Worm (Caenorhabditis elegans) whole organism, late embryonic: ENCODE data around the gene cpx-2.

ENCODE experiments used
- F13H6.1 ChIP-seq: sonication (generic microtip); optimal IDR thresholded peaks from 2 replicates; lab custom pipeline; 2016; ENCODE audit warnings: missing genetic modification characterization, missing compliant biosample characterization
- K02D7.2 ChIP-seq: sonication (generic microtip); optimal IDR thresholded peaks from 2 replicates; lab custom pipeline; 2017; ENCODE audit warnings: mild to moderate bottlenecking, missing genetic modification characterization, missing compliant biosample characterization
- T23F11.4 ChIP-seq: fragments of 200-800 bp; sonication (Bioruptor generic); optimal IDR thresholded peaks from 2 replicates; lab custom pipeline; 2018; ENCODE audit warnings: mild to moderate bottlenecking, missing genetic modification characterization, missing compliant biosample characterization
- ama-1 ChIP-seq: fragments of 150-350 bp; optimal IDR thresholded peaks from 2 replicates; lab custom pipeline; 2014
- ceh-14 ChIP-seq: sonication (generic microtip); optimal IDR thresholded peaks from 2 replicates; lab custom pipeline; 2016; ENCODE audit warnings: missing genotype, missing genetic modification characterization, missing compliant biosample characterization
- ceh-18 ChIP-seq: sonication (generic microtip); optimal IDR thresholded peaks from 2 replicates; lab custom pipeline; 2016; ENCODE audit warnings: missing genetic modification characterization, missing compliant biosample characterization
- ceh-19 ChIP-seq: fragments of 200-800 bp; sonication (Bioruptor generic); optimal IDR thresholded peaks from 2 replicates; lab custom pipeline; 2018; ENCODE audit warnings: mild to moderate bottlenecking, missing genetic modification characterization, missing compliant biosample characterization
- ceh-2 ChIP-seq: sonication (generic microtip); optimal IDR thresholded peaks from 2 replicates; lab custom pipeline; 2016; ENCODE audit warnings: missing genotype, missing genetic modification characterization, missing compliant biosample characterization
- ceh-22 ChIP-seq: sonication (generic microtip); optimal IDR thresholded peaks from 2 replicates; lab custom pipeline; 2017; ENCODE audit warnings: missing biosample characterization, missing genetic modification characterization
- ceh-24 ChIP-seq: sonication (generic microtip); optimal IDR thresholded peaks from 2 replicates; lab custom pipeline; 2016; ENCODE audit warnings: mild to moderate bottlenecking, missing genetic modification characterization, missing compliant biosample characterization
- ceh-31 ChIP-seq: sonication (generic microtip); optimal IDR thresholded peaks from 2 replicates; lab custom pipeline; 2016; ENCODE audit warnings: missing genetic modification characterization, missing compliant biosample characterization
- ceh-6 ChIP-seq: fragments of 200-800 bp; sonication (Bioruptor generic); optimal IDR thresholded peaks from 2 replicates; lab custom pipeline; 2018; ENCODE audit warnings: mild to moderate bottlenecking, missing genetic modification characterization, missing compliant biosample characterization
- che-1 ChIP-seq: sonication (generic microtip); optimal IDR thresholded peaks from 2 replicates; lab custom pipeline; 2016; ENCODE audit warnings: mild to moderate bottlenecking, missing genetic modification characterization, missing compliant biosample characterization
- dve-1 ChIP-seq: sonication (generic microtip); optimal IDR thresholded peaks from 2 replicates; lab custom pipeline; 2017; ENCODE audit warnings: antibody characterized with exemption, mild to moderate bottlenecking, missing genetic modification characterization, missing compliant biosample characterization
- elt-2 ChIP-seq: sonication (generic microtip); optimal IDR thresholded peaks from 2 replicates; lab custom pipeline; 2016; ENCODE audit warnings: missing genetic modification reagents, missing genetic modification characterization, missing compliant biosample characterization
- elt-4 ChIP-seq: sonication (generic microtip); optimal IDR thresholded peaks from 2 replicates; lab custom pipeline; 2016; ENCODE audit warnings: missing genetic modification characterization, missing compliant biosample characterization
- fax-1 ChIP-seq: sonication (generic microtip); optimal IDR thresholded peaks from 2 replicates; lab custom pipeline; 2016; ENCODE audit warnings: missing genotype, missing genetic modification characterization, missing compliant biosample characterization
- fkh-6 ChIP-seq: sonication (generic microtip); optimal IDR thresholded peaks from 2 replicates; lab custom pipeline; 2016; ENCODE audit warnings: missing genetic modification characterization, missing compliant biosample characterization
- hlh-13 ChIP-seq: fragments of 200-800 bp; sonication (Bioruptor generic); optimal IDR thresholded peaks from 2 replicates; lab custom pipeline; 2018; ENCODE audit warnings: mild to moderate bottlenecking, missing genetic modification characterization, missing compliant biosample characterization
- hlh-15 ChIP-seq: sonication (generic microtip); optimal IDR thresholded peaks from 2 replicates; lab custom pipeline; 2016; ENCODE audit warnings: missing genetic modification characterization, missing compliant biosample characterization
- hlh-30 ChIP-seq: sonication (generic microtip); optimal IDR thresholded peaks from 2 replicates; lab custom pipeline; 2017; ENCODE audit warnings: antibody characterized with exemption, missing genetic modification characterization, missing compliant biosample characterization; ENCODE audit not compliant: insufficient read depth
- mec-3 ChIP-seq: sonication (generic microtip); optimal IDR thresholded peaks from 2 replicates; lab custom pipeline; 2016; ENCODE audit warnings: borderline replicate concordance, missing genetic modification characterization, missing compliant biosample characterization
- nhr-11 ChIP-seq: fragments of 150-350 bp; optimal IDR thresholded peaks from 2 replicates; lab custom pipeline; 2014; ENCODE audit warnings: missing biosample characterization, missing genetic modification characterization
- nhr-232 ChIP-seq: sonication (generic microtip); optimal IDR thresholded peaks from 2 replicates; lab custom pipeline; 2016; ENCODE audit warnings: missing genetic modification characterization, missing compliant biosample characterization
- npax-4 ChIP-seq: sonication (generic microtip); optimal IDR thresholded peaks from 2 replicates; lab custom pipeline; 2016; ENCODE audit warnings: missing genetic modification characterization, missing compliant biosample characterization
- pag-3 ChIP-seq: sonication (generic microtip); optimal IDR thresholded peaks from 2 replicates; lab custom pipeline; 2016; ENCODE audit warnings: missing compliant biosample characterization, missing genetic modification characterization, borderline replicate concordance
- pax-1 ChIP-seq: fragments of 150-350 bp; optimal IDR thresholded peaks from 2 replicates; lab custom pipeline; 2014; ENCODE audit warnings: missing biosample characterization, missing genetic modification characterization
- pha-2 ChIP-seq: sonication (generic microtip); optimal IDR thresholded peaks from 2 replicates; lab custom pipeline; 2017; ENCODE audit warnings: mild to moderate bottlenecking, missing genetic modification characterization, missing compliant biosample characterization
- pros-1 ChIP-seq: fragments of 150-350 bp; optimal IDR thresholded peaks from 2 replicates; lab custom pipeline; 2014; ENCODE audit warnings: missing biosample characterization, missing genetic modification reagents, missing genetic modification characterization
- ref-2 ChIP-seq: sonication (generic microtip); optimal IDR thresholded peaks from 2 replicates; lab custom pipeline; 2016; ENCODE audit warnings: missing genetic modification characterization, missing compliant biosample characterization
- rnt-1 ChIP-seq: sonication (generic microtip); optimal IDR thresholded peaks from 2 replicates; lab custom pipeline; 2016; ENCODE audit warnings: missing genetic modification characterization, missing compliant biosample characterization
- sdc-2 ChIP-seq: sonication (generic microtip); optimal IDR thresholded peaks from 2 replicates; lab custom pipeline; 2016; ENCODE audit warnings: missing genotype, missing genetic modification characterization, missing compliant biosample characterization
- sox-2 ChIP-seq: fragments of 200-800 bp; sonication (Bioruptor generic); IDR thresholded peaks from 2 replicates; pipeline ENCODE4 v1.3.6; 2022; ENCODE audit warnings: missing genetic modification reagents, missing genetic modification characterization, missing compliant biosample characterization
- sox-4 ChIP-seq: sonication (generic microtip); optimal IDR thresholded peaks from 2 replicates; lab custom pipeline; 2017; ENCODE audit warnings: mild to moderate bottlenecking, missing genetic modification characterization, inconsistent platforms, missing compliant biosample characterization
- syd-9 ChIP-seq: sonication (generic microtip); optimal IDR thresholded peaks from 2 replicates; lab custom pipeline; 2016; ENCODE audit warnings: mild to moderate bottlenecking, missing genetic modification characterization, moderate library complexity, missing compliant biosample characterization
- tbx-2 ChIP-seq: sonication (generic microtip); optimal IDR thresholded peaks from 2 replicates; lab custom pipeline; 2016; ENCODE audit warnings: missing genetic modification characterization, missing compliant biosample characterization
- tbx-7 ChIP-seq: sonication (generic microtip); optimal IDR thresholded peaks from 2 replicates; lab custom pipeline; 2016; ENCODE audit warnings: missing genotype, missing genetic modification characterization, missing compliant biosample characterization
- ttx-3 ChIP-seq: sonication (generic microtip); optimal IDR thresholded peaks from 2 replicates; lab custom pipeline; 2016; ENCODE audit warnings: missing genetic modification reagents, missing genetic modification characterization, missing compliant biosample characterization
- unc-55 ChIP-seq: sonication (generic microtip); optimal IDR thresholded peaks from 2 replicates; lab custom pipeline; 2017; ENCODE audit warnings: missing biosample characterization, missing genetic modification reagents, missing genetic modification characterization
- unc-86 ChIP-seq: sonication (generic microtip); optimal IDR thresholded peaks from 2 replicates; lab custom pipeline; 2016; ENCODE audit warnings: missing genetic modification characterization, missing compliant biosample characterization
- ztf-16 ChIP-seq: sonication (generic microtip); optimal IDR thresholded peaks from 2 replicates; lab custom pipeline; 2017; ENCODE audit warnings: missing genetic modification characterization, missing compliant biosample characterization

cpx-2 gene

DNA sequence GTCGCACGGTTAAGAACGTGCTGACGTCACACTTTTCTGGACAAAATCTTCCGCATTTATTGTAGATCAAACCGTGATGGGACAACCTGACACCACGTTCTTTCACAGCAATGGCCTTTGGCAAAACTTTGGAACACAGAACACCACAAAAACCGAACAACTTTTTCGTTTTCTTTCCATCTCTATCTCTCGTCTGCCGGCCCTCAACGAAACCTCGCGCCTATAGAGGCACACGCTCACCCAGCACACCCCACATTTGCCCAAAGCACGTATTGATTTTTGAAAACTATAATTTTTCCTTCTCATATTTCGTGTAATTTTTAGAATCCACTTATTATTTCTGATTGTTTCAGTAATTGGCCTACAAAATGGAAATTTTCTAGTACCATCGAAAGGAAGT, 29.2 kb downstream of the cpx-2 start:
- TF ChIP-seq pros-1, result no peak
- TF ChIP-seq K02D7.2 (tag; lab: Kevin White, UChicago), result no peak
- no peak for TF ChIP-seq unc-86 (tag; lab: Kevin White, UChicago)
- no peak for TF ChIP-seq sox-4 (tag; lab: Kevin White, UChicago)
- TF ChIP-seq tbx-2, result no peak
- TF ChIP-seq ceh-19 (GFP tag; lab: Kevin White, UChicago), result no peak
- no peak for TF ChIP-seq tbx-7 (tag; lab: Kevin White, UChicago)
- no peak for TF ChIP-seq dve-1 (tag; lab: Kevin White, UChicago)
- no peak for TF ChIP-seq fax-1
- TF ChIP-seq pax-1 (tag; lab: Kevin White, UChicago), result no peak
- TF ChIP-seq hlh-13 (GFP tag; lab: Kevin White, UChicago), result no peak
- TF ChIP-seq ttx-3 (tag; lab: Kevin White, UChicago), result no peak
- no peak for TF ChIP-seq T23F11.4 (GFP tag; lab: Kevin White, UChicago)
- TF ChIP-seq pha-2 (tag; lab: Kevin White, UChicago), result no peak

DNA sequence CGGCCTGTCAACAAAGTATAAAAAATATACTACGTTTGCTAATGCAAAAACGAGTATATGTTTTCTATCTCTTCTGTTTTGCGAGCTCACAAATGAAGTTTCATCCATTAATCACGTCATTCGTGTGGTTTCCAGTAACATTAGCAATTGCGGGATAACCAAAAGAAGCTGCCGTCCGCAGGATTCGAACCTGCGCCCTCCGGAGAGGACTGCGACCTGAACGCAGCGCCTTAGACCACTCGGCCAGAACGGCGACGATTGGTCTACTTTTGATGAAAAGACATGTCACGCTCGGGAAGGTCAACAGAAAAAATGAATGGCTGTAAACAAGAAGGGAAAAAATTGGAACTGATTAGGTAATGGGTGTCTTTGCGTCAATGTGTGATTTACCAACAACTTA, 32.2 kb downstream of the cpx-2 start:
- no peak for TF ChIP-seq ceh-18 (tag; lab: Kevin White, UChicago)
- TF ChIP-seq fkh-6 (tag; lab: Kevin White, UChicago), result no peak
- no peak for TF ChIP-seq ceh-31 (tag; lab: Kevin White, UChicago)
- TF ChIP-seq fax-1, result no peak
- no peak for TF ChIP-seq F13H6.1 (tag; lab: Kevin White, UChicago)
- TF ChIP-seq che-1, result no peak
- no peak for TF ChIP-seq tbx-7 (tag; lab: Kevin White, UChicago)
- no peak for TF ChIP-seq nhr-11 (tag; lab: Kevin White, UChicago)
- no peak for TF ChIP-seq ztf-16 (tag; lab: Kevin White, UChicago)
- TF ChIP-seq unc-86 (tag; lab: Kevin White, UChicago), result no peak
- TF ChIP-seq ceh-14, result no peak
- TF ChIP-seq ceh-22 (tag; lab: Kevin White, UChicago), result no peak
- TF ChIP-seq ama-1 (lab: Kevin White, UChicago), result no peak
- TF ChIP-seq pag-3 (tag; lab: Kevin White, UChicago), result no peak
- TF ChIP-seq pros-1, result no peak

DNA sequence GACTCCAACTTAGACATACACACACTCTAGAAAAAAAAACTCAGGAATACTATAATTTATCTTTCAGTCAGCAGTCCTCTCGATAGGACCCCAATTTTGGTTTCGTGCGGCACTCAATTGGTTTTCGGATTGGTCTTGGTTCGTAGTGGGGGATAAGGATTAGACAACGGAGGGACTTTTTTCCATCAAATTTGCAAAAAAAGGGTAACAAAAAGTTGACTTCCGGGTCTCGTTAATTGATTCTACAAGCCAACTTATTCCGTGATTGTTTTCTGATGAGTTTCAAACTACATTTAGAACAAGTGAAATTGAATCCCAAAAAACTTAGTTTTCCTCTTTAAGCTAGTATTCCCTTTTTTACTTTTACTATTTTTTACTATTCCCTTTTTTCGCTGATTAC, 36.7 kb downstream of the cpx-2 start:
- TF ChIP-seq ref-2 (tag; lab: Kevin White, UChicago) (no peak), sox-4 (tag; lab: Kevin White, UChicago) (no peak), fax-1 (no peak), pros-1 (no peak)

DNA sequence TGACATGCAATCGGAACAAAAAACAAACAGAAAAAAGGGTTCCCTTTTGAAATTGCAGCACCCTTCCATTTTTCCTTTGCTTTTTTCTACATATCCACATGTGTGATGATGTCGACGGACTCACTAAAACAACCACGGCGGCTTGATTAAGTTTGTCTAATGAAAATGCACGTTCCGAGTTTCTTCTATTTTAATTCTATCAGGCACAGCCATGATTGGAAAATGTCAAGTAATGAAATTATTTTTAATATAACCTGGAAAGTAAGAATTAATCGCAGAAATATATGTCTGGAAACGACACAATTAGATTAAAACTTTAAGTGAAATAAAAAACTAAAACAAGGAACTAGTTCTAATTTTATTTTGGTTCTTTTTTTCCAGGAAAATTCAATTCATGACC, 37.2 kb downstream of the cpx-2 start:
- TF ChIP-seq hlh-30 (tag; lab: Kevin White, UChicago), result no peak
- no peak for TF ChIP-seq tbx-7 (tag; lab: Kevin White, UChicago)
- TF ChIP-seq ceh-6 (GFP tag; lab: Kevin White, UChicago), result no peak
- TF ChIP-seq sdc-2, result no peak
- no peak for TF ChIP-seq unc-55 (GFP tag; lab: Kevin White, UChicago)
- no peak for TF ChIP-seq hlh-15
- TF ChIP-seq rnt-1 (tag; lab: Kevin White, UChicago), result no peak
- no peak for TF ChIP-seq npax-4 (tag; lab: Kevin White, UChicago)
- no peak for TF ChIP-seq sox-2
- TF ChIP-seq nhr-232, result no peak
- TF ChIP-seq mec-3 (tag; lab: Kevin White, UChicago), result no peak
- TF ChIP-seq ztf-16 (tag; lab: Kevin White, UChicago), result no peak
- TF ChIP-seq ceh-2, result no peak
- no peak for TF ChIP-seq elt-2 (tag; lab: Kevin White, UChicago)
- no peak for TF ChIP-seq syd-9 (tag; lab: Kevin White, UChicago)
- TF ChIP-seq ceh-24, result no peak
- no peak for TF ChIP-seq elt-4
- no peak for TF ChIP-seq pag-3 (tag; lab: Kevin White, UChicago)
